Worm (Caenorhabditis elegans) whole organism, L3 larva: Measurements from ENCODE around the gene acs-18.

Source experiments
- ceh-16 ChIP-seq: sonication (generic microtip); optimal IDR thresholded peaks from 2 replicates; lab custom pipeline; 2017; ENCODE audit warnings: missing biosample characterization, missing genetic modification characterization
- ceh-9 ChIP-seq: sonication (generic microtip); optimal IDR thresholded peaks from 2 replicates; lab custom pipeline; 2018; ENCODE audit warnings: missing biosample characterization, missing genetic modification characterization
- egl-27 ChIP-seq: sonication (generic microtip); optimal IDR thresholded peaks from 4 replicates; lab custom pipeline; 2017; ENCODE audit warnings: missing biosample characterization, missing genetic modification reagents, missing genetic modification characterization
- elt-1 ChIP-seq: fragments of 150-350 bp; optimal IDR thresholded peaks from 2 replicates; lab custom pipeline; 2014; ENCODE audit warnings: missing biosample characterization, missing genetic modification characterization
- jun-1 ChIP-seq: fragments of 150-350 bp; optimal IDR thresholded peaks from 2 replicates; lab custom pipeline; 2014; ENCODE audit warnings: missing biosample characterization, missing genetic modification reagents, missing genetic modification characterization
- lin-39 ChIP-seq: fragments of 150-350 bp; optimal IDR thresholded peaks from 2 replicates; lab custom pipeline; 2018; ENCODE audit warnings: missing biosample characterization, missing genetic modification reagents, missing genetic modification characterization
- nhr-23 ChIP-seq: fragments of 150-350 bp; optimal IDR thresholded peaks from 2 replicates; lab custom pipeline; 2014; ENCODE audit warnings: missing biosample characterization, missing genetic modification reagents, missing genetic modification characterization
- nhr-67 ChIP-seq: fragments of 150-350 bp; optimal IDR thresholded peaks from 2 replicates; lab custom pipeline; 2014; ENCODE audit warnings: missing biosample characterization, missing genetic modification characterization
- pqm-1 ChIP-seq: fragments of 150-350 bp; optimal IDR thresholded peaks from 2 replicates; lab custom pipeline; 2017; ENCODE audit warnings: missing biosample characterization, missing genetic modification characterization, inconsistent platforms
- unc-39 ChIP-seq: sonication (generic microtip); optimal IDR thresholded peaks from 4 replicates; lab custom pipeline; 2017; ENCODE audit warnings: missing biosample characterization, missing genetic modification characterization
- zag-1 ChIP-seq: fragments of 150-350 bp; optimal IDR thresholded peaks from 2 replicates; lab custom pipeline; 2014; ENCODE audit warnings: missing biosample characterization, missing genetic modification characterization

- TF ChIP-seq egl-27 (no peak), unc-39 (tag; lab: Kevin White, UChicago) (no peak), jun-1 (tag; lab: Kevin White, UChicago) (no peak), lin-39 (tag; lab: Kevin White, UChicago) (no peak), pqm-1 (tag; lab: Kevin White, UChicago) (no peak), zag-1 (tag; lab: Kevin White, UChicago) (no peak), nhr-23 (tag; lab: Kevin White, UChicago) (no peak), ceh-9 (tag; lab: Kevin White, UChicago) (no peak), nhr-67 (tag; lab: Kevin White, UChicago) (no peak), elt-1 (no peak), ceh-16 (tag; lab: Kevin White, UChicago) (no peak)
Observed at ce11 chrIV:10357842-10358241, 44.4 kb upstream of the acs-18 start, which contains the start of gene gkow-1.
